Worm (Caenorhabditis elegans) whole organism, late embryonic: ENCODE measurements around the gene ZK228.13.

ENCODE experiments used
- ama-1 ChIP-seq: fragments of 150-350 bp; optimal IDR thresholded peaks from 2 replicates; lab custom pipeline; 2014
- ceh-34 ChIP-seq: sonication (generic microtip); optimal IDR thresholded peaks from 2 replicates; lab custom pipeline; 2016; ENCODE audit warnings: mild to moderate bottlenecking, missing genetic modification characterization, missing compliant biosample characterization
- ceh-6 ChIP-seq: fragments of 200-800 bp; sonication (Bioruptor generic); optimal IDR thresholded peaks from 2 replicates; lab custom pipeline; 2018; ENCODE audit warnings: mild to moderate bottlenecking, missing genetic modification characterization, missing compliant biosample characterization
- ceh-9 ChIP-seq: sonication (generic microtip); optimal IDR thresholded peaks from 2 replicates; lab custom pipeline; 2016; ENCODE audit warnings: mild to moderate bottlenecking, missing genetic modification characterization, inconsistent platforms, missing compliant biosample characterization
- fkh-10 ChIP-seq: fragments of 150-350 bp; optimal IDR thresholded peaks from 2 replicates; lab custom pipeline; 2014; ENCODE audit warnings: missing biosample characterization, missing genetic modification reagents, missing genetic modification characterization
- tbx-2 ChIP-seq: sonication (generic microtip); optimal IDR thresholded peaks from 2 replicates; lab custom pipeline; 2016; ENCODE audit warnings: missing genetic modification characterization, missing compliant biosample characterization

ce11 chrV:18461200-18461728 lies 6.7 kb downstream of the ZK228.13 start, which contains the start of gene ZK228.3:
- TF ChIP-seq tbx-2 (tag; lab: Kevin White, UChicago): no peak
- no peak for TF ChIP-seq ama-1 (lab: Kevin White, UChicago)
- TF ChIP-seq ceh-9: no peak
- no peak for TF ChIP-seq fkh-10
- no peak for TF ChIP-seq ceh-34
- TF ChIP-seq ceh-6 (GFP tag; lab: Kevin White, UChicago): no peak
